Fruit fly (Drosophila melanogaster) whole organism, embryonic: Measurements from ENCODE around the gene CG31050.
A peak's percentile ranks its signal among the peaks of the same experiment; 100 is the strongest.

Experiments used
- CG10543 ChIP-seq: fragments of 200-800 bp; sonication (Bioruptor generic); optimal IDR thresholded peaks from 3 replicates; lab custom pipeline; 2017; ENCODE audit warnings: missing biosample characterization, mild to moderate bottlenecking, missing genetic modification characterization, moderate library complexity
- CG13123 ChIP-seq: fragments of 200-800 bp; sonication (Bioruptor generic); optimal IDR thresholded peaks from 2 replicates; lab custom pipeline; 2016; ENCODE audit warnings: missing biosample characterization, missing genetic modification characterization
- CG13287 ChIP-seq: fragments of 200-800 bp; sonication (Bioruptor generic); IDR thresholded peaks from 2 replicates; pipeline ENCODE4 v1.3.6; 2022; ENCODE audit warnings: missing biosample characterization, missing genetic modification characterization; ENCODE audit not compliant: partially characterized antibody
- CG13775 ChIP-seq: fragments of 200-800 bp; sonication (Bioruptor generic); optimal IDR thresholded peaks from 3 replicates; lab custom pipeline; 2017; ENCODE audit warnings: missing biosample characterization, mild to moderate bottlenecking, missing genetic modification characterization
- CG1792 ChIP-seq: fragments of 200-800 bp; sonication (Bioruptor generic); optimal IDR thresholded peaks from 2 replicates; lab custom pipeline; 2016; ENCODE audit warnings: missing biosample characterization, missing genetic modification characterization
- CG18476 ChIP-seq: fragments of 200-800 bp; sonication (Bioruptor generic); optimal IDR thresholded peaks from 2 replicates; lab custom pipeline; 2016; ENCODE audit warnings: missing biosample characterization, mild to moderate bottlenecking, missing genetic modification characterization
- CG18599 ChIP-seq: fragments of 200-800 bp; sonication (Bioruptor generic); optimal IDR thresholded peaks from 3 replicates; lab custom pipeline; 2017; ENCODE audit warnings: missing biosample characterization, missing genetic modification characterization, mild to moderate bottlenecking, moderate library complexity, missing genetic modification reagents
- CG18764 ChIP-seq: fragments of 200-800 bp; sonication (Bioruptor generic); optimal IDR thresholded peaks from 3 replicates; lab custom pipeline; 2016; ENCODE audit warnings: missing biosample characterization, missing genetic modification characterization
- CG3163 ChIP-seq: fragments of 200-800 bp; sonication (Bioruptor generic); optimal IDR thresholded peaks from 3 replicates; lab custom pipeline; 2016; ENCODE audit warnings: missing biosample characterization, missing genetic modification characterization
- CG32532 ChIP-seq: fragments of 200-800 bp; sonication (Bioruptor generic); IDR thresholded peaks from 2 replicates; pipeline ENCODE4 v1.3.6; 2022; ENCODE audit warnings: missing biosample characterization, missing genetic modification characterization
- CG32767 ChIP-seq: fragments of 200-800 bp; sonication (Bioruptor generic); IDR thresholded peaks from 2 replicates; pipeline ENCODE4 v1.3.6; 2022; ENCODE audit warnings: missing biosample characterization, missing genetic modification characterization
- CG33213 ChIP-seq: fragments of 200-800 bp; sonication (Bioruptor generic); optimal IDR thresholded peaks from 3 replicates; lab custom pipeline; 2016; ENCODE audit warnings: missing biosample characterization, missing genetic modification characterization
- CG4404 ChIP-seq: fragments of 200-800 bp; sonication (Bioruptor generic); IDR thresholded peaks from 2 replicates; pipeline ENCODE4 v1.3.6; 2022; ENCODE audit warnings: missing biosample characterization, missing genetic modification characterization
- CG4707 ChIP-seq: fragments of 200-800 bp; sonication (Bioruptor generic); optimal IDR thresholded peaks from 2 replicates; lab custom pipeline; 2018; ENCODE audit warnings: missing biosample characterization, mild to moderate bottlenecking, missing genetic modification characterization, moderate library complexity
- CG4854 ChIP-seq: fragments of 200-800 bp; sonication (Bioruptor generic); optimal IDR thresholded peaks from 2 replicates; lab custom pipeline; 2016; ENCODE audit warnings: missing biosample characterization, missing genetic modification characterization, inconsistent platforms
- CG5953 ChIP-seq: fragments of 200-800 bp; sonication (Bioruptor generic); IDR thresholded peaks from 2 replicates; pipeline ENCODE4 v1.3.6; 2022; ENCODE audit warnings: missing biosample characterization, missing genetic modification characterization
- CG8281 ChIP-seq: fragments of 200-800 bp; sonication (Bioruptor generic); optimal IDR thresholded peaks from 2 replicates; lab custom pipeline; 2018; ENCODE audit warnings: missing biosample characterization, mild to moderate bottlenecking, missing genetic modification characterization, moderate library complexity
- CG9609 ChIP-seq: fragments of 200-800 bp; sonication (Bioruptor generic); optimal IDR thresholded peaks from 3 replicates; lab custom pipeline; 2016; ENCODE audit warnings: missing biosample characterization, missing genetic modification characterization
- CTCF ChIP-seq: fragments of 200-800 bp; sonication (Bioruptor generic); optimal IDR thresholded peaks from 2 replicates; lab custom pipeline; 2017; ENCODE audit warnings: missing biosample characterization, mild to moderate bottlenecking, missing genetic modification characterization, moderate library complexity
- Dad ChIP-seq: fragments of 200-800 bp; sonication (Bioruptor generic); optimal IDR thresholded peaks from 3 replicates; lab custom pipeline; 2016; ENCODE audit warnings: missing biosample characterization, missing genetic modification characterization
- Dbx ChIP-seq: fragments of 200-800 bp; sonication (Bioruptor generic); IDR thresholded peaks from 3 replicates; pipeline ENCODE4 v1.3.6; 2022; ENCODE audit warnings: missing biosample characterization, missing genetic modification characterization
- Dip3 ChIP-seq: fragments of 200-800 bp; sonication (Bioruptor generic); optimal IDR thresholded peaks from 3 replicates; lab custom pipeline; 2016; ENCODE audit warnings: missing biosample characterization, missing genetic modification characterization
- Dref ChIP-seq: fragments of 200-800 bp; sonication (Bioruptor generic); IDR thresholded peaks from 2 replicates; pipeline ENCODE4 v1.3.6; 2022; ENCODE audit warnings: missing biosample characterization, missing genetic modification characterization
- HLH54F ChIP-seq: fragments of 200-800 bp; sonication (Bioruptor generic); optimal IDR thresholded peaks from 3 replicates; lab custom pipeline; 2016; ENCODE audit warnings: missing biosample characterization, missing genetic modification characterization
- Hr3 ChIP-seq: fragments of 200-800 bp; sonication (Bioruptor generic); optimal IDR thresholded peaks from 3 replicates; lab custom pipeline; 2016; ENCODE audit warnings: missing biosample characterization, missing genetic modification characterization
- Nf-YC ChIP-seq: fragments of 200-800 bp; optimal IDR thresholded peaks from 3 replicates; lab custom pipeline; 2019; ENCODE audit warnings: missing biosample characterization, mild to moderate bottlenecking, missing genetic modification characterization, moderate library complexity
- NfI ChIP-seq: fragments of 200-800 bp; sonication (Bioruptor generic); optimal IDR thresholded peaks from 3 replicates; lab custom pipeline; 2018; ENCODE audit warnings: missing biosample characterization, mild to moderate bottlenecking, missing genetic modification characterization, moderate library complexity
- Oli ChIP-seq: fragments of 200-800 bp; sonication (Bioruptor generic); optimal IDR thresholded peaks from 2 replicates; lab custom pipeline; 2018; ENCODE audit warnings: missing biosample characterization, mild to moderate bottlenecking, missing genetic modification characterization, moderate library complexity
- Tbp ChIP-seq: fragments of >200 bp; optimal IDR thresholded peaks from 2 replicates; lab custom pipeline; 2018; ENCODE audit warnings: missing biosample characterization, missing genetic modification characterization
- ap ChIP-seq: fragments of 200-800 bp; sonication (Bioruptor generic); IDR thresholded peaks from 2 replicates; pipeline ENCODE4 v1.3.6; 2022; ENCODE audit warnings: missing biosample characterization, missing genetic modification characterization
- az2 ChIP-seq: fragments of 200-800 bp; sonication (Bioruptor generic); optimal IDR thresholded peaks from 3 replicates; lab custom pipeline; 2016; ENCODE audit warnings: missing biosample characterization, missing genetic modification characterization
- chm ChIP-seq: fragments of 200-800 bp; sonication (Bioruptor generic); IDR thresholded peaks from 2 replicates; pipeline ENCODE4 v1.3.6; 2022; ENCODE audit warnings: missing biosample characterization, missing genetic modification characterization
- dan ChIP-seq: fragments of 200-800 bp; sonication (Bioruptor generic); IDR thresholded peaks from 2 replicates; pipeline ENCODE4 v1.3.6; 2022; ENCODE audit warnings: missing biosample characterization, missing genetic modification characterization
- danr ChIP-seq: fragments of 200-800 bp; sonication (Bioruptor generic); IDR thresholded peaks from 2 replicates; pipeline ENCODE4 v1.3.6; 2022; ENCODE audit warnings: missing biosample characterization, missing genetic modification characterization
- fd102C ChIP-seq: fragments of 200-800 bp; sonication (Bioruptor generic); optimal IDR thresholded peaks from 2 replicates; lab custom pipeline; 2018; ENCODE audit warnings: missing biosample characterization, mild to moderate bottlenecking, missing genetic modification characterization, moderate library complexity
- gcm ChIP-seq: fragments of 200-800 bp; sonication (Bioruptor generic); optimal IDR thresholded peaks from 2 replicates; lab custom pipeline; 2019; ENCODE audit warnings: missing biosample characterization, mild to moderate bottlenecking, missing genetic modification characterization, moderate library complexity
- gfzf ChIP-seq: fragments of 200-800 bp; sonication (Bioruptor generic); optimal IDR thresholded peaks from 2 replicates; lab custom pipeline; 2016; ENCODE audit warnings: missing biosample characterization, mild to moderate bottlenecking, missing genetic modification characterization, moderate library complexity
- grn ChIP-seq: fragments of 200-800 bp; sonication (Bioruptor generic); optimal IDR thresholded peaks from 3 replicates; lab custom pipeline; 2017; ENCODE audit warnings: missing biosample characterization, missing genetic modification characterization
- lmd ChIP-seq: fragments of 200-800 bp; sonication (Bioruptor generic); IDR thresholded peaks from 2 replicates; pipeline ENCODE4 v1.3.6; 2022; ENCODE audit warnings: missing biosample characterization, missing genetic modification characterization
- lov ChIP-seq, 2 experiments: fragments of 200-800 bp in 1 of 2; fragments of >200 bp in 1 of 2; sonication (Bioruptor generic) in 1 of 2; IDR thresholded peaks in 1 of 2; optimal IDR thresholded peaks in 1 of 2; 2 replicates in 1 of 2; 3 replicates in 1 of 2; pipeline versions ENCODE4 v1.3.6 to Lab custom; 2017 to 2022; ENCODE audit warnings: missing biosample characterization in 1 of 2, missing genetic modification characterization in 1 of 2
- maf-S ChIP-seq: fragments of 200-800 bp; sonication (Bioruptor generic); optimal IDR thresholded peaks from 2 replicates; lab custom pipeline; 2016; ENCODE audit warnings: missing biosample characterization, missing genetic modification characterization
- nom ChIP-seq: fragments of 200-800 bp; sonication (Bioruptor generic); optimal IDR thresholded peaks from 2 replicates; lab custom pipeline; 2017; ENCODE audit warnings: missing biosample characterization, missing genetic modification characterization, mild to moderate bottlenecking, moderate library complexity, missing genetic modification reagents
- phol ChIP-seq: fragments of 200-800 bp; sonication (Bioruptor generic); optimal IDR thresholded peaks from 3 replicates; lab custom pipeline; 2018; ENCODE audit warnings: missing biosample characterization, mild to moderate bottlenecking, missing genetic modification characterization, moderate library complexity
- salm ChIP-seq: fragments of 200-800 bp; sonication (Bioruptor generic); optimal IDR thresholded peaks from 2 replicates; lab custom pipeline; 2018; ENCODE audit warnings: missing biosample characterization, mild to moderate bottlenecking, missing genetic modification characterization
- sima ChIP-seq: fragments of 200-800 bp; sonication (Bioruptor generic); optimal IDR thresholded peaks from 2 replicates; lab custom pipeline; 2016; ENCODE audit warnings: missing biosample characterization, missing genetic modification characterization
- sisA ChIP-seq: fragments of 200-800 bp; sonication (Bioruptor generic); IDR thresholded peaks from 2 replicates; pipeline ENCODE4 v1.3.6; 2022; ENCODE audit warnings: missing biosample characterization, missing genetic modification characterization
- twi ChIP-seq: fragments of 200-800 bp; optimal IDR thresholded peaks from 2 replicates; lab custom pipeline; 2019; ENCODE audit warnings: missing biosample characterization, mild to moderate bottlenecking, missing genetic modification characterization, moderate library complexity
- tx ChIP-seq: fragments of 200-800 bp; sonication (Bioruptor generic); optimal IDR thresholded peaks from 2 replicates; lab custom pipeline; 2016; ENCODE audit warnings: missing biosample characterization, missing genetic modification characterization
- wdn ChIP-seq: fragments of 200-800 bp; sonication (Bioruptor generic); IDR thresholded peaks from 2 replicates; pipeline ENCODE4 v1.3.6; 2022; ENCODE audit warnings: missing biosample characterization, missing genetic modification characterization
- zf30C ChIP-seq: fragments of 200-800 bp; sonication (Bioruptor generic); optimal IDR thresholded peaks from 3 replicates; lab custom pipeline; 2018; ENCODE audit warnings: missing biosample characterization, mild to moderate bottlenecking, missing genetic modification characterization
- zfh1 ChIP-seq: fragments of 200-800 bp; sonication (Bioruptor generic); IDR thresholded peaks from 3 replicates; pipeline ENCODE4 v1.3.6; 2022; ENCODE audit warnings: missing biosample characterization, missing genetic modification characterization
- zfh2 ChIP-seq: fragments of 200-800 bp; sonication (Bioruptor generic); optimal IDR thresholded peaks from 2 replicates; lab custom pipeline; 2016; ENCODE audit warnings: missing biosample characterization, missing genetic modification characterization

The CG31050 gene

DNA sequence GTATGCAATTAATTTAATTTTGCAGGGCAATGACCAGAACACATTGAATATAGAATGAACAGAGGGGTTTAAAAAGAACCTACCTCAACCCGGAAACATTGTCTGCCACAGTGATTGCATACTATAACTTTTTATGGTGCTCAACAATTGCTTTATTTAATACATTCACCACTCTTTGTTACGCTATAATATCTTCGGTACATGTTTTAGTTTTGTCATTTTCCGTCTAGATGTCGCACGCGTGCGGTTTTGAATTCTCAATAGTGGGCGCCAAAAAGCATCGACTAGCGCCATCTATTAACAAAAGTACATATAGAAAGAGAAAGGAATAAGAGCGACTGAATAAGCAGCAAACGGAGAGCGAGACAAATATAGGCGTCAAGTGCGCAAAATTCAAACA is 21.9 kb upstream of the CG31050 start (continued):
- TF ChIP-seq CG4854: no peak
- TF ChIP-seq CTCF (GFP tag; lab: Kevin White, UChicago): peak; percentile 99
- peak; percentile 92 for TF ChIP-seq az2 (GFP tag; lab: Kevin White, UChicago)
- TF ChIP-seq chm (GFP tag; lab: Robert Waterston, UW): no peak; the same call in 1 of the 2 replicates
- peak; percentile 45; the same call in 1 of the 2 replicates for TF ChIP-seq danr (GFP tag; lab: Robert Waterston, UW)
- peak; percentile 74 for TF ChIP-seq Oli (tag; lab: Kevin White, UChicago)
- TF ChIP-seq phol (tag; lab: Kevin White, UChicago): peak; percentile 76
- TF ChIP-seq Dad (GFP tag; lab: Kevin White, UChicago): peak; percentile 76
- peak; percentile 78 for TF ChIP-seq fd102C (GFP tag; lab: Kevin White, UChicago)
- peak; percentile 90 for TF ChIP-seq Dbx (GFP tag; lab: Robert Waterston, UW)
- TF ChIP-seq gfzf (GFP tag; lab: Kevin White, UChicago): peak; percentile 44
- peak; percentile 47 for TF ChIP-seq CG18599 (GFP tag; lab: Kevin White, UChicago)
- TF ChIP-seq CG8281 (tag; lab: Kevin White, UChicago): peak; percentile 48
- peak; percentile 85 for TF ChIP-seq CG18764
- TF ChIP-seq twi (tag; lab: Kevin White, UChicago): no peak
- TF ChIP-seq tx: peak; percentile 75
- TF ChIP-seq lmd (GFP tag; lab: Robert Waterston, UW): peak; percentile 80
- TF ChIP-seq CG3163 (GFP tag; lab: Kevin White, UChicago): peak; percentile 75
- TF ChIP-seq CG13775 (GFP tag; lab: Kevin White, UChicago): peak; percentile 51
- TF ChIP-seq lov (optimal IDR thresholded peaks at IDR 0.05; lab: Kevin White, UChicago): no peak
- peak; percentile 88 for TF ChIP-seq lov (GFP tag; IDR thresholded peaks at IDR 0.05; lab: Robert Waterston, UW)
- peak; percentile 39 for TF ChIP-seq Dref (GFP tag; lab: Robert Waterston, UW)
- peak; percentile 81 for TF ChIP-seq CG4707 (GFP tag; lab: Kevin White, UChicago)
- TF ChIP-seq salm: no peak
- TF ChIP-seq NfI (GFP tag; lab: Kevin White, UChicago): peak; percentile 94
- peak; percentile 69 for TF ChIP-seq ap (GFP tag; lab: Robert Waterston, UW)
- peak; percentile 72 for TF ChIP-seq CG5953 (GFP tag; lab: Robert Waterston, UW)
- peak; percentile 95 for TF ChIP-seq CG32532 (GFP tag; lab: Robert Waterston, UW)
- TF ChIP-seq CG10543 (GFP tag; lab: Kevin White, UChicago): peak; percentile 37
- no peak for TF ChIP-seq Nf-YC (tag; lab: Kevin White, UChicago)
- TF ChIP-seq CG13287 (GFP tag; lab: Robert Waterston, UW): no peak
- peak; percentile 81 for TF ChIP-seq CG9609
- peak; percentile 73 for TF ChIP-seq HLH54F (GFP tag; lab: Kevin White, UChicago)
- TF ChIP-seq Dip3 (GFP tag; lab: Kevin White, UChicago): peak; percentile 58
- TF ChIP-seq sima (GFP tag; lab: Kevin White, UChicago): no peak
- TF ChIP-seq wdn (GFP tag; lab: Robert Waterston, UW): peak; percentile 41; the same call in 1 of the 2 replicates
- peak; percentile 87 for TF ChIP-seq sisA (GFP tag; lab: Robert Waterston, UW)
- TF ChIP-seq Tbp (GFP tag; lab: Kevin White, UChicago): no peak
- peak; percentile 53 for TF ChIP-seq zfh2
- no peak for TF ChIP-seq gcm
- TF ChIP-seq dan (GFP tag; lab: Robert Waterston, UW): no peak
- TF ChIP-seq grn (GFP tag; lab: Kevin White, UChicago): peak; percentile 27
- peak; percentile 82 for TF ChIP-seq maf-S (GFP tag; lab: Kevin White, UChicago)
- peak; percentile 18 for TF ChIP-seq nom (GFP tag; lab: Kevin White, UChicago)
- no peak for TF ChIP-seq zf30C (GFP tag; lab: Kevin White, UChicago)
- TF ChIP-seq zfh1 (GFP tag; lab: Robert Waterston, UW): peak; percentile 92
- TF ChIP-seq CG33213: peak; percentile 92
- 0 out of 2 replicates have a peak, but pooled peaks have one; percentile 13 for TF ChIP-seq CG4404 (GFP tag; lab: Robert Waterston, UW)
- peak; percentile 47 for TF ChIP-seq CG1792 (GFP tag; lab: Kevin White, UChicago)
- TF ChIP-seq CG13123 (GFP tag; lab: Kevin White, UChicago): no peak
- TF ChIP-seq CG18476 (GFP tag; lab: Kevin White, UChicago): peak; percentile 52
- peak; percentile 88 for TF ChIP-seq Hr3 (GFP tag; lab: Kevin White, UChicago)
- TF ChIP-seq CG32767 (GFP tag; lab: Robert Waterston, UW): no peak
